Fruit fly (Drosophila melanogaster) whole organism, embryonic: Measurements from ENCODE around the gene CG10365.
A peak's percentile ranks its signal among the peaks of the same experiment; 100 is the strongest.

Experiments
- Atf3 ChIP-seq: fragments of 200-800 bp; sonication (Bioruptor generic); optimal IDR thresholded peaks from 3 replicates; lab custom pipeline; 2016; ENCODE audit warnings: missing biosample characterization, missing genetic modification characterization
- CG10274 ChIP-seq: fragments of 200-800 bp; sonication (Bioruptor generic); optimal IDR thresholded peaks from 3 replicates; lab custom pipeline; 2017; ENCODE audit warnings: missing biosample characterization, mild to moderate bottlenecking, missing genetic modification characterization
- CG10366 ChIP-seq: fragments of 200-800 bp; sonication (Bioruptor generic); IDR thresholded peaks from 2 replicates; pipeline ENCODE4 v1.3.6; 2022; ENCODE audit warnings: missing biosample characterization, missing genetic modification characterization
- CG10959 ChIP-seq: fragments of 200-800 bp; sonication (Bioruptor generic); IDR thresholded peaks from 2 replicates; pipeline ENCODE4 v1.3.6; 2022; ENCODE audit warnings: missing biosample characterization, missing genetic modification characterization
- CG11695 ChIP-seq: fragments of 200-800 bp; sonication (Bioruptor generic); IDR thresholded peaks from 3 replicates; pipeline ENCODE4 v1.3.6; 2022; ENCODE audit warnings: missing biosample characterization, missing genetic modification characterization
- CG11723 ChIP-seq: fragments of 200-800 bp; sonication (Bioruptor generic); optimal IDR thresholded peaks from 2 replicates; lab custom pipeline; 2017; ENCODE audit warnings: missing biosample characterization, mild to moderate bottlenecking, missing genetic modification characterization
- CG12071 ChIP-seq: fragments of 200-800 bp; sonication (Bioruptor generic); optimal IDR thresholded peaks from 3 replicates; lab custom pipeline; 2018; ENCODE audit warnings: missing biosample characterization, mild to moderate bottlenecking, missing genetic modification characterization
- CG13296 ChIP-seq: fragments of 200-800 bp; sonication (Bioruptor generic); optimal IDR thresholded peaks from 3 replicates; lab custom pipeline; 2018; ENCODE audit warnings: missing biosample characterization, mild to moderate bottlenecking, missing genetic modification characterization
- CG14710 ChIP-seq: fragments of 200-800 bp; sonication (Bioruptor generic); optimal IDR thresholded peaks from 3 replicates; lab custom pipeline; 2019; ENCODE audit warnings: missing biosample characterization, mild to moderate bottlenecking, missing genetic modification characterization, moderate library complexity
- CG17912 ChIP-seq: fragments of 200-800 bp; sonication (Bioruptor generic); optimal IDR thresholded peaks from 2 replicates; lab custom pipeline; 2018; ENCODE audit warnings: missing biosample characterization, mild to moderate bottlenecking, missing genetic modification characterization
- CG2678 ChIP-seq: fragments of 200-800 bp; sonication (Bioruptor generic); optimal IDR thresholded peaks from 3 replicates; lab custom pipeline; 2019; ENCODE audit warnings: missing biosample characterization, mild to moderate bottlenecking, missing genetic modification characterization, moderate library complexity
- CG2889 ChIP-seq: fragments of 200-800 bp; sonication (Bioruptor generic); IDR thresholded peaks from 3 replicates; pipeline ENCODE4 v1.3.6; 2022; ENCODE audit warnings: missing biosample characterization, missing genetic modification characterization
- CG30403 ChIP-seq: fragments of 200-800 bp; sonication (Bioruptor generic); optimal IDR thresholded peaks from 3 replicates; lab custom pipeline; 2016; ENCODE audit warnings: missing biosample characterization, missing genetic modification characterization
- CG32532 ChIP-seq: fragments of 200-800 bp; sonication (Bioruptor generic); IDR thresholded peaks from 2 replicates; pipeline ENCODE4 v1.3.6; 2022; ENCODE audit warnings: missing biosample characterization, missing genetic modification characterization
- CG3407 ChIP-seq: fragments of 200-800 bp; sonication (Bioruptor generic); optimal IDR thresholded peaks from 2 replicates; lab custom pipeline; 2018; ENCODE audit warnings: missing biosample characterization, mild to moderate bottlenecking, missing genetic modification characterization
- CG7987 ChIP-seq: fragments of 200-800 bp; sonication (Bioruptor generic); optimal IDR thresholded peaks from 2 replicates; lab custom pipeline; 2018; ENCODE audit warnings: missing biosample characterization, mild to moderate bottlenecking, missing genetic modification characterization, moderate library complexity
- CG9932 ChIP-seq: fragments of 200-800 bp; sonication (Bioruptor generic); IDR thresholded peaks from 2 replicates; pipeline ENCODE4 v1.3.6; 2022; ENCODE audit warnings: missing biosample characterization, missing genetic modification characterization
- Dp ChIP-seq: fragments of 200-800 bp; sonication (Bioruptor generic); optimal IDR thresholded peaks from 2 replicates; lab custom pipeline; 2018; ENCODE audit warnings: missing biosample characterization, mild to moderate bottlenecking, missing genetic modification characterization, moderate library complexity
- Fer1 ChIP-seq: fragments of 200-800 bp; sonication (Bioruptor generic); optimal IDR thresholded peaks from 2 replicates; lab custom pipeline; 2017; ENCODE audit warnings: missing biosample characterization, mild to moderate bottlenecking, missing genetic modification characterization
- Fer2 ChIP-seq: fragments of 200-800 bp; sonication (Bioruptor generic); optimal IDR thresholded peaks from 2 replicates; lab custom pipeline; 2018; ENCODE audit warnings: missing biosample characterization, mild to moderate bottlenecking, missing genetic modification characterization, moderate library complexity
- GATAe ChIP-seq: fragments of 200-800 bp; sonication (Bioruptor generic); conservative IDR thresholded peaks from 2 replicates; pipeline ENCODE4 v1.3.6; 2022; ENCODE audit warnings: missing biosample characterization, missing genetic modification characterization
- Hmx ChIP-seq: fragments of 200-800 bp; sonication (Bioruptor generic); optimal IDR thresholded peaks from 2 replicates; lab custom pipeline; 2016; ENCODE audit warnings: missing biosample characterization, missing genetic modification characterization
- Hr78 ChIP-seq, 2 experiments: fragments of 200-800 bp in 1 of 2; fragments of >200 bp in 1 of 2; sonication (Bioruptor generic) in 1 of 2; optimal IDR thresholded peaks; 2 replicates each; lab custom pipeline; 2017 to 2019; ENCODE audit warnings: missing biosample characterization in 2 of 2, missing genetic modification characterization in 2 of 2, mild to moderate bottlenecking in 1 of 2, moderate library complexity in 1 of 2
- Hsf ChIP-seq: fragments of 200-800 bp; sonication (Bioruptor generic); optimal IDR thresholded peaks from 3 replicates; lab custom pipeline; 2016; ENCODE audit warnings: missing biosample characterization, missing genetic modification characterization
- Mad ChIP-seq: fragments of 200-800 bp; sonication (Bioruptor generic); optimal IDR thresholded peaks from 2 replicates; lab custom pipeline; 2016; ENCODE audit warnings: missing biosample characterization, missing genetic modification characterization
- NK7.1 ChIP-seq: fragments of 200-800 bp; sonication (Bioruptor generic); optimal IDR thresholded peaks from 3 replicates; lab custom pipeline; 2016; ENCODE audit warnings: missing biosample characterization, missing genetic modification characterization
- Neu2 ChIP-seq: fragments of 200-800 bp; sonication (Bioruptor generic); optimal IDR thresholded peaks from 3 replicates; lab custom pipeline; 2016; ENCODE audit warnings: missing biosample characterization, missing genetic modification characterization, borderline replicate concordance
- Taf1 ChIP-seq: fragments of 200-800 bp; sonication (Bioruptor generic); IDR thresholded peaks from 2 replicates; pipeline ENCODE4 v1.3.6; 2022; ENCODE audit warnings: missing biosample characterization, missing genetic modification characterization
- Xbp1 ChIP-seq: fragments of 200-800 bp; sonication (Bioruptor generic); optimal IDR thresholded peaks from 3 replicates; lab custom pipeline; 2016; ENCODE audit warnings: missing biosample characterization, mild to moderate bottlenecking, missing genetic modification characterization
- al ChIP-seq: fragments of 200-800 bp; sonication (Bioruptor generic); IDR thresholded peaks from 2 replicates; pipeline ENCODE4 v1.3.6; 2022; ENCODE audit warnings: missing biosample characterization, missing genetic modification characterization
- btn ChIP-seq: fragments of 200-800 bp; sonication (Bioruptor generic); optimal IDR thresholded peaks from 2 replicates; lab custom pipeline; 2016; ENCODE audit warnings: missing biosample characterization, missing genetic modification characterization
- cad ChIP-seq: fragments of >200 bp; optimal IDR thresholded peaks from 2 replicates; lab custom pipeline; 2017; ENCODE audit warnings: missing biosample characterization, missing genetic modification characterization
- cas ChIP-seq: fragments of 200-800 bp; sonication (Bioruptor generic); IDR thresholded peaks from 2 replicates; pipeline ENCODE4 v1.3.6; 2022; ENCODE audit warnings: missing biosample characterization, missing genetic modification characterization
- cg ChIP-seq: fragments of 200-800 bp; sonication (Bioruptor generic); optimal IDR thresholded peaks from 3 replicates; lab custom pipeline; 2019; ENCODE audit warnings: missing biosample characterization, mild to moderate bottlenecking, missing genetic modification characterization, moderate library complexity
- ci ChIP-seq: fragments of 200-800 bp; sonication (Bioruptor generic); IDR thresholded peaks from 3 replicates; pipeline ENCODE4 v1.3.6; 2022; ENCODE audit warnings: missing biosample characterization, missing genetic modification characterization
- danr ChIP-seq: fragments of 200-800 bp; sonication (Bioruptor generic); IDR thresholded peaks from 2 replicates; pipeline ENCODE4 v1.3.6; 2022; ENCODE audit warnings: missing biosample characterization, missing genetic modification characterization
- dati ChIP-seq: fragments of 200-800 bp; sonication (Bioruptor generic); IDR thresholded peaks from 2 replicates; pipeline ENCODE4 v1.3.6; 2022; ENCODE audit warnings: missing biosample characterization, missing genetic modification characterization
- dpn ChIP-seq, 2 experiments: fragments of 200-800 bp; sonication (Bioruptor generic); optimal IDR thresholded peaks; 3 replicates each; lab custom pipeline; 2016; ENCODE audit warnings: missing biosample characterization in 2 of 2, missing genetic modification characterization in 2 of 2
- ewg ChIP-seq: fragments of 200-800 bp; sonication (Bioruptor generic); optimal IDR thresholded peaks from 3 replicates; lab custom pipeline; 2017; ENCODE audit warnings: mild to moderate bottlenecking, missing biosample characterization, missing genetic modification reagents, missing genetic modification characterization
- fd64A ChIP-seq: fragments of 200-800 bp; sonication (Bioruptor generic); optimal IDR thresholded peaks from 3 replicates; lab custom pipeline; 2018; ENCODE audit warnings: missing biosample characterization, mild to moderate bottlenecking, missing genetic modification characterization
- gem ChIP-seq: fragments of 200-800 bp; sonication (Bioruptor generic); optimal IDR thresholded peaks from 2 replicates; lab custom pipeline; 2019; ENCODE audit warnings: missing biosample characterization, mild to moderate bottlenecking, missing genetic modification characterization, moderate library complexity
- hkb ChIP-seq, 2 experiments: fragments of 200-800 bp in 1 of 2; fragments of >200 bp in 1 of 2; sonication (Bioruptor generic) in 1 of 2; IDR thresholded peaks in 1 of 2; optimal IDR thresholded peaks in 1 of 2; 2 replicates each; pipeline versions ENCODE4 v1.3.6 to Lab custom; 2017 to 2022; ENCODE audit warnings: missing biosample characterization in 1 of 2, missing genetic modification characterization in 1 of 2
- hth ChIP-seq: fragments of >200 bp; optimal IDR thresholded peaks from 2 replicates; lab custom pipeline; 2017; ENCODE audit warnings: inconsistent platforms
- inv ChIP-seq: fragments of 200-800 bp; sonication (Bioruptor generic); IDR thresholded peaks from 2 replicates; pipeline ENCODE4 v1.3.6; 2022; ENCODE audit warnings: missing biosample characterization, missing genetic modification characterization; ENCODE audit not compliant: partially characterized antibody
- ken ChIP-seq: fragments of 200-800 bp; sonication (Bioruptor generic); IDR thresholded peaks from 3 replicates; pipeline ENCODE4 v1.3.6; 2022; ENCODE audit warnings: missing biosample characterization, missing genetic modification characterization
- oc ChIP-seq: fragments of 200-800 bp; sonication (Bioruptor generic); optimal IDR thresholded peaks from 2 replicates; lab custom pipeline; 2018; ENCODE audit warnings: missing biosample characterization, mild to moderate bottlenecking, missing genetic modification characterization, moderate library complexity
- pita ChIP-seq: fragments of 200-800 bp; sonication (Bioruptor generic); optimal IDR thresholded peaks from 2 replicates; lab custom pipeline; 2017; ENCODE audit warnings: missing biosample characterization, mild to moderate bottlenecking, missing genetic modification characterization
- prd ChIP-seq, 3 experiments: fragments of >200 bp in 2 of 3; fragments of 200-800 bp in 1 of 3; sonication (Bioruptor generic) in 1 of 3; optimal IDR thresholded peaks in 2 of 3; IDR thresholded peaks in 1 of 3; 2 replicates in 2 of 3; 3 replicates in 1 of 3; pipeline versions ENCODE4 v1.3.6 to Lab custom; 2017 to 2022; ENCODE audit warnings: missing biosample characterization in 1 of 3, missing genetic modification characterization in 1 of 3
- slbo ChIP-seq: fragments of 200-800 bp; sonication (Bioruptor generic); IDR thresholded peaks from 2 replicates; pipeline ENCODE4 v1.3.6; 2022; ENCODE audit warnings: missing biosample characterization, missing genetic modification characterization
- sob ChIP-seq: fragments of 200-800 bp; sonication (Bioruptor generic); IDR thresholded peaks from 2 replicates; pipeline ENCODE4 v1.3.6; 2022; ENCODE audit warnings: missing biosample characterization, missing genetic modification characterization

The CG10365 gene

dm6 chr3R:23713901-23714300, 9.2 kb upstream of the CG10365 start (continued):
- TF ChIP-seq CG11723 (GFP tag; lab: Kevin White, UChicago), result no peak
- TF ChIP-seq Taf1 (GFP tag; lab: Robert Waterston, UW), result no peak
- TF ChIP-seq Hmx (GFP tag; lab: Kevin White, UChicago), result peak; percentile 22
- TF ChIP-seq Mad (GFP tag; lab: Kevin White, UChicago), result peak; percentile 62
- peak; percentile 60 for TF ChIP-seq CG3407 (GFP tag; lab: Kevin White, UChicago)
- TF ChIP-seq btn (GFP tag; lab: Kevin White, UChicago), result peak; percentile 26
- no peak for TF ChIP-seq CG10274
- no peak for TF ChIP-seq cas (GFP tag; lab: Robert Waterston, UW)
- peak; percentile 84 for TF ChIP-seq gem (tag; lab: Kevin White, UChicago)
- no peak for TF ChIP-seq CG17912 (GFP tag; lab: Kevin White, UChicago)
- TF ChIP-seq CG10959 (GFP tag; lab: Robert Waterston, UW), result peak; percentile 13; the same call in 1 of the 2 replicates
- TF ChIP-seq Hsf, result peak; percentile 57
- no peak for TF ChIP-seq al (GFP tag; lab: Robert Waterston, UW)
- no peak for TF ChIP-seq dati (GFP tag; lab: Robert Waterston, UW)
- TF ChIP-seq inv (GFP tag; lab: Robert Waterston, UW), result no peak
- TF ChIP-seq Atf3 (GFP tag; lab: Kevin White, UChicago), result peak; percentile 41
- TF ChIP-seq dpn (GFP tag; optimal IDR thresholded peaks at IDR 0.05; lab: Kevin White, UChicago), result peak; percentile 47 to 65
- TF ChIP-seq cg (GFP tag; lab: Kevin White, UChicago), result no peak
- no peak for TF ChIP-seq Fer1 (GFP tag; lab: Kevin White, UChicago)
- no peak for TF ChIP-seq hth (lab: Kevin White, UChicago)
- TF ChIP-seq Xbp1 (GFP tag; lab: Kevin White, UChicago), result peak; percentile 78
- peak; percentile 36 for TF ChIP-seq ewg (GFP tag; lab: Kevin White, UChicago)
- TF ChIP-seq CG14710, result peak; percentile 68
- no peak for TF ChIP-seq Fer2
- TF ChIP-seq Hr78 (GFP tag; optimal IDR thresholded peaks at IDR 0.05; lab: Kevin White, UChicago), result no peak
- TF ChIP-seq danr (GFP tag; lab: Robert Waterston, UW), result no peak
- no peak for TF ChIP-seq CG7987 (GFP tag; lab: Kevin White, UChicago)
- no peak for TF ChIP-seq Neu2 (GFP tag; lab: Kevin White, UChicago)
- no peak for TF ChIP-seq hkb (optimal IDR thresholded peaks at IDR 0.05; lab: Kevin White, UChicago)
- TF ChIP-seq hkb (GFP tag; IDR thresholded peaks at IDR 0.05; lab: Robert Waterston, UW), result peak; percentile 63
- peak; percentile 5 for TF ChIP-seq fd64A
- no peak for TF ChIP-seq CG12071 (GFP tag; lab: Kevin White, UChicago)
- no peak for TF ChIP-seq Dp
- TF ChIP-seq CG2678 (tag; lab: Kevin White, UChicago), result peak; percentile 50
- TF ChIP-seq prd (optimal IDR thresholded peaks at IDR 0.05; lab: Kevin White, UChicago), result no peak
- peak; percentile 77 for TF ChIP-seq prd (GFP tag; IDR thresholded peaks at IDR 0.05; lab: Robert Waterston, UW)
- TF ChIP-seq NK7.1 (GFP tag; lab: Kevin White, UChicago), result no peak
- TF ChIP-seq CG11695 (GFP tag; lab: Robert Waterston, UW), result peak; percentile 39; the same call in 1 of the 3 replicates
- no peak for TF ChIP-seq CG9932 (GFP tag; lab: Robert Waterston, UW)
- no peak; the same call in 1 of the 2 replicates for TF ChIP-seq GATAe (GFP tag; lab: Robert Waterston, UW)
- peak; percentile 59; the same call in 1 of the 3 replicates for TF ChIP-seq CG2889 (GFP tag; lab: Robert Waterston, UW)
- peak; percentile 11 for TF ChIP-seq CG13296 (GFP tag; lab: Kevin White, UChicago)
- no peak for TF ChIP-seq cad (GFP tag; lab: Kevin White, UChicago)
- peak; percentile 86 for TF ChIP-seq ci (GFP tag; lab: Robert Waterston, UW)
- TF ChIP-seq pita, result no peak
- peak; percentile 75; the same call in 2 of the 3 replicates for TF ChIP-seq ken
- peak; percentile 65 for TF ChIP-seq oc (tag; lab: Kevin White, UChicago)
- TF ChIP-seq CG32532 (GFP tag; lab: Robert Waterston, UW), result no peak
- TF ChIP-seq sob (GFP tag; lab: Robert Waterston, UW), result no peak
- TF ChIP-seq CG10366 (GFP tag; lab: Robert Waterston, UW), result peak; percentile 58
- TF ChIP-seq slbo, result peak; percentile 65
- peak; percentile 70 for TF ChIP-seq CG30403 (GFP tag; lab: Kevin White, UChicago)
